Worm (Caenorhabditis elegans): ENCODE data around the gene grl-5.

ce11 chrV:4370515-4370914, 43.9 kb downstream of the grl-5 start:
- no peak for TF ChIP-seq T20F7.1 (GFP tag; optimal IDR thresholded peaks at IDR 0.05)
- TF ChIP-seq lin-29 (GFP tag; IDR thresholded peaks at IDR 0.05): no peak
- TF ChIP-seq dmd-6 (GFP tag; IDR thresholded peaks at IDR 0.05): no peak
- no peak for TF ChIP-seq daf-12 (tag; optimal IDR thresholded peaks at IDR 0.05)
- no peak for TF ChIP-seq daf-8 (GFP tag; IDR thresholded peaks at IDR 0.05)

Data from whole organism, L4 larva.